Worm (Caenorhabditis elegans) whole organism, early embryonic: Measurements from ENCODE around the gene lov-1.

Experiments used
- F13C5.2 ChIP-seq: sonication (generic microtip); optimal IDR thresholded peaks from 2 replicates; lab custom pipeline; 2017; ENCODE audit warnings: mild to moderate bottlenecking, missing genetic modification characterization, inconsistent platforms, missing compliant biosample characterization
- aly-1 ChIP-seq: sonication (generic microtip); optimal IDR thresholded peaks from 2 replicates; lab custom pipeline; 2016; ENCODE audit warnings: missing genetic modification characterization, missing compliant biosample characterization
- ama-1 ChIP-seq: fragments of 150-350 bp; optimal IDR thresholded peaks from 2 replicates; lab custom pipeline; 2014
- ceh-36 ChIP-seq: sonication (generic microtip); optimal IDR thresholded peaks from 2 replicates; lab custom pipeline; 2016; ENCODE audit warnings: missing genetic modification characterization, inconsistent platforms, missing compliant biosample characterization
- ets-7 ChIP-seq: sonication (generic microtip); optimal IDR thresholded peaks from 2 replicates; lab custom pipeline; 2016; ENCODE audit warnings: missing genotype, missing genetic modification characterization, missing compliant biosample characterization
- flt-1 ChIP-seq: fragments of 200-800 bp; sonication (Bioruptor generic); IDR thresholded peaks from 2 replicates; pipeline ENCODE4 v1.3.6; 2022; ENCODE audit warnings: missing genetic modification characterization, missing compliant biosample characterization
- hmbx-1 ChIP-seq: sonication (generic microtip); optimal IDR thresholded peaks from 2 replicates; lab custom pipeline; 2016; ENCODE audit warnings: mild to moderate bottlenecking, missing genetic modification characterization, missing compliant biosample characterization
- pes-1 ChIP-seq: fragments of 200-800 bp; sonication (Bioruptor generic); IDR thresholded peaks from 2 replicates; pipeline ENCODE4 v1.3.6; 2022; ENCODE audit warnings: missing genetic modification reagents, missing genetic modification characterization, missing compliant biosample characterization
- scrt-1 ChIP-seq: fragments of 200-800 bp; sonication (Bioruptor generic); IDR thresholded peaks from 2 replicates; pipeline ENCODE4 v1.3.6; 2022; ENCODE audit warnings: missing genetic modification characterization, missing compliant biosample characterization
- tbx-11 ChIP-seq: fragments of 200-800 bp; sonication (Bioruptor generic); IDR thresholded peaks from 2 replicates; pipeline ENCODE4 v1.3.6; 2022; ENCODE audit warnings: missing genetic modification characterization, missing compliant biosample characterization
- tra-4 ChIP-seq: sonication (generic microtip); optimal IDR thresholded peaks from 2 replicates; lab custom pipeline; 2017; ENCODE audit warnings: missing genetic modification characterization, missing compliant biosample characterization

ce11 chrII:10060508-10060907, 61.1 kb downstream of the lov-1 start, which contains the start of gene stg-1:
- TF ChIP-seq tbx-11 (GFP tag; lab: Robert Waterston, UW) (no peak), scrt-1 (no peak), F13C5.2 (tag; lab: Kevin White, UChicago) (no peak), aly-1 (no peak), hmbx-1 (tag; lab: Kevin White, UChicago) (no peak), pes-1 (no peak), flt-1 (GFP tag; lab: Robert Waterston, UW) (no peak), ama-1 (no peak), ets-7 (tag; lab: Kevin White, UChicago) (no peak), ceh-36 (tag; lab: Kevin White, UChicago) (no peak), tra-4 (tag; lab: Kevin White, UChicago) (no peak)
